Worm (Caenorhabditis elegans) whole organism, late embryonic: ENCODE data around the gene K10B3.1.

Experiments
- F13H6.1 ChIP-seq: sonication (generic microtip); optimal IDR thresholded peaks from 2 replicates; lab custom pipeline; 2016; ENCODE audit warnings: missing genetic modification characterization, missing compliant biosample characterization
- K02D7.2 ChIP-seq: sonication (generic microtip); optimal IDR thresholded peaks from 2 replicates; lab custom pipeline; 2017; ENCODE audit warnings: mild to moderate bottlenecking, missing genetic modification characterization, missing compliant biosample characterization
- Y22D7AL.16 ChIP-seq: sonication (generic microtip); optimal IDR thresholded peaks from 2 replicates; lab custom pipeline; 2016; ENCODE audit warnings: missing genetic modification characterization, missing compliant biosample characterization
- ahr-1 ChIP-seq: sonication (generic microtip); optimal IDR thresholded peaks from 2 replicates; lab custom pipeline; 2016; ENCODE audit warnings: missing genetic modification characterization, missing compliant biosample characterization
- ama-1 ChIP-seq: fragments of 150-350 bp; optimal IDR thresholded peaks from 2 replicates; lab custom pipeline; 2014
- ceh-14 ChIP-seq: sonication (generic microtip); optimal IDR thresholded peaks from 2 replicates; lab custom pipeline; 2016; ENCODE audit warnings: missing genotype, missing genetic modification characterization, missing compliant biosample characterization
- ceh-18 ChIP-seq: sonication (generic microtip); optimal IDR thresholded peaks from 2 replicates; lab custom pipeline; 2016; ENCODE audit warnings: missing genetic modification characterization, missing compliant biosample characterization
- ceh-2 ChIP-seq: sonication (generic microtip); optimal IDR thresholded peaks from 2 replicates; lab custom pipeline; 2016; ENCODE audit warnings: missing genotype, missing genetic modification characterization, missing compliant biosample characterization
- ceh-22 ChIP-seq: sonication (generic microtip); optimal IDR thresholded peaks from 2 replicates; lab custom pipeline; 2017; ENCODE audit warnings: missing biosample characterization, missing genetic modification characterization
- ceh-24 ChIP-seq: sonication (generic microtip); optimal IDR thresholded peaks from 2 replicates; lab custom pipeline; 2016; ENCODE audit warnings: mild to moderate bottlenecking, missing genetic modification characterization, missing compliant biosample characterization
- ceh-30 ChIP-seq: fragments of 150-350 bp; optimal IDR thresholded peaks from 2 replicates; lab custom pipeline; 2014; ENCODE audit warnings: missing biosample characterization, missing genetic modification characterization
- ceh-31 ChIP-seq: sonication (generic microtip); optimal IDR thresholded peaks from 2 replicates; lab custom pipeline; 2016; ENCODE audit warnings: missing genetic modification characterization, missing compliant biosample characterization
- ceh-34 ChIP-seq: sonication (generic microtip); optimal IDR thresholded peaks from 2 replicates; lab custom pipeline; 2016; ENCODE audit warnings: mild to moderate bottlenecking, missing genetic modification characterization, missing compliant biosample characterization
- ceh-45 ChIP-seq: fragments of 200-800 bp; sonication (Bioruptor generic); IDR thresholded peaks from 2 replicates; pipeline ENCODE4 v1.3.6; 2022; ENCODE audit warnings: missing genetic modification reagents, missing genetic modification characterization, missing compliant biosample characterization
- ceh-48 ChIP-seq: sonication (generic microtip); optimal IDR thresholded peaks from 2 replicates; lab custom pipeline; 2016; ENCODE audit warnings: missing genetic modification characterization, inconsistent platforms, missing compliant biosample characterization
- ceh-6 ChIP-seq: fragments of 200-800 bp; sonication (Bioruptor generic); optimal IDR thresholded peaks from 2 replicates; lab custom pipeline; 2018; ENCODE audit warnings: mild to moderate bottlenecking, missing genetic modification characterization, missing compliant biosample characterization
- ceh-9 ChIP-seq: sonication (generic microtip); optimal IDR thresholded peaks from 2 replicates; lab custom pipeline; 2016; ENCODE audit warnings: mild to moderate bottlenecking, missing genetic modification characterization, inconsistent platforms, missing compliant biosample characterization
- dve-1 ChIP-seq: sonication (generic microtip); optimal IDR thresholded peaks from 2 replicates; lab custom pipeline; 2017; ENCODE audit warnings: antibody characterized with exemption, mild to moderate bottlenecking, missing genetic modification characterization, missing compliant biosample characterization
- elt-2 ChIP-seq: sonication (generic microtip); optimal IDR thresholded peaks from 2 replicates; lab custom pipeline; 2016; ENCODE audit warnings: missing genetic modification reagents, missing genetic modification characterization, missing compliant biosample characterization
- elt-4 ChIP-seq: sonication (generic microtip); optimal IDR thresholded peaks from 2 replicates; lab custom pipeline; 2016; ENCODE audit warnings: missing genetic modification characterization, missing compliant biosample characterization
- ets-4 ChIP-seq: sonication (generic microtip); optimal IDR thresholded peaks from 2 replicates; lab custom pipeline; 2016; ENCODE audit warnings: missing genetic modification characterization, missing compliant biosample characterization
- eyg-1 ChIP-seq: sonication (generic microtip); optimal IDR thresholded peaks from 2 replicates; lab custom pipeline; 2016; ENCODE audit warnings: missing genotype, missing genetic modification characterization, missing compliant biosample characterization
- fax-1 ChIP-seq: sonication (generic microtip); optimal IDR thresholded peaks from 2 replicates; lab custom pipeline; 2016; ENCODE audit warnings: missing genotype, missing genetic modification characterization, missing compliant biosample characterization
- fkh-10 ChIP-seq: fragments of 150-350 bp; optimal IDR thresholded peaks from 2 replicates; lab custom pipeline; 2014; ENCODE audit warnings: missing biosample characterization, missing genetic modification reagents, missing genetic modification characterization
- gmeb-2 ChIP-seq: sonication (generic microtip); optimal IDR thresholded peaks from 2 replicates; lab custom pipeline; 2016; ENCODE audit warnings: missing genetic modification characterization, inconsistent platforms, missing compliant biosample characterization
- hlh-30 ChIP-seq: sonication (generic microtip); optimal IDR thresholded peaks from 2 replicates; lab custom pipeline; 2017; ENCODE audit warnings: antibody characterized with exemption, missing genetic modification characterization, missing compliant biosample characterization; ENCODE audit not compliant: insufficient read depth
- hlh-6 ChIP-seq: sonication (generic microtip); optimal IDR thresholded peaks from 2 replicates; lab custom pipeline; 2016; ENCODE audit warnings: missing genotype, missing genetic modification characterization, missing compliant biosample characterization
- madf-2 ChIP-seq: sonication (generic microtip); optimal IDR thresholded peaks from 2 replicates; lab custom pipeline; 2017; ENCODE audit warnings: missing genetic modification characterization, missing compliant biosample characterization
- mec-3 ChIP-seq: sonication (generic microtip); optimal IDR thresholded peaks from 2 replicates; lab custom pipeline; 2016; ENCODE audit warnings: borderline replicate concordance, missing genetic modification characterization, missing compliant biosample characterization
- nfya-1 ChIP-seq: sonication (generic microtip); optimal IDR thresholded peaks from 2 replicates; lab custom pipeline; 2017; ENCODE audit warnings: missing genetic modification characterization, mild to moderate bottlenecking, missing compliant biosample characterization, antibody characterized with exemption, moderate library complexity
- nhr-11 ChIP-seq: fragments of 150-350 bp; optimal IDR thresholded peaks from 2 replicates; lab custom pipeline; 2014; ENCODE audit warnings: missing biosample characterization, missing genetic modification characterization
- odd-2 ChIP-seq: sonication (generic microtip); optimal IDR thresholded peaks from 2 replicates; lab custom pipeline; 2017; ENCODE audit warnings: antibody characterized with exemption, mild to moderate bottlenecking, missing genetic modification characterization, missing compliant biosample characterization
- pag-3 ChIP-seq: sonication (generic microtip); optimal IDR thresholded peaks from 2 replicates; lab custom pipeline; 2016; ENCODE audit warnings: missing compliant biosample characterization, missing genetic modification characterization, borderline replicate concordance
- pat-9 ChIP-seq: fragments of 200-800 bp; sonication (Bioruptor generic); optimal IDR thresholded peaks from 2 replicates; lab custom pipeline; 2018; ENCODE audit warnings: mild to moderate bottlenecking, missing genetic modification characterization, moderate library complexity, missing compliant biosample characterization
- pax-1 ChIP-seq: fragments of 150-350 bp; optimal IDR thresholded peaks from 2 replicates; lab custom pipeline; 2014; ENCODE audit warnings: missing biosample characterization, missing genetic modification characterization
- pha-2 ChIP-seq: sonication (generic microtip); optimal IDR thresholded peaks from 2 replicates; lab custom pipeline; 2017; ENCODE audit warnings: mild to moderate bottlenecking, missing genetic modification characterization, missing compliant biosample characterization
- pha-4 ChIP-seq: fragments of 150-350 bp; optimal IDR thresholded peaks from 2 replicates; lab custom pipeline; 2018; ENCODE audit warnings: missing biosample characterization, missing genetic modification reagents, missing genetic modification characterization
- pqm-1 ChIP-seq: sonication (generic microtip); optimal IDR thresholded peaks from 2 replicates; lab custom pipeline; 2016; ENCODE audit warnings: missing genetic modification characterization, missing compliant biosample characterization
- pros-1 ChIP-seq: fragments of 150-350 bp; optimal IDR thresholded peaks from 2 replicates; lab custom pipeline; 2014; ENCODE audit warnings: missing biosample characterization, missing genetic modification reagents, missing genetic modification characterization
- ref-2 ChIP-seq: sonication (generic microtip); optimal IDR thresholded peaks from 2 replicates; lab custom pipeline; 2016; ENCODE audit warnings: missing genetic modification characterization, missing compliant biosample characterization
- sdc-2 ChIP-seq: sonication (generic microtip); optimal IDR thresholded peaks from 2 replicates; lab custom pipeline; 2016; ENCODE audit warnings: missing genotype, missing genetic modification characterization, missing compliant biosample characterization
- sox-4 ChIP-seq: sonication (generic microtip); optimal IDR thresholded peaks from 2 replicates; lab custom pipeline; 2017; ENCODE audit warnings: mild to moderate bottlenecking, missing genetic modification characterization, inconsistent platforms, missing compliant biosample characterization
- tbx-2 ChIP-seq: sonication (generic microtip); optimal IDR thresholded peaks from 2 replicates; lab custom pipeline; 2016; ENCODE audit warnings: missing genetic modification characterization, missing compliant biosample characterization
- ttx-3 ChIP-seq: sonication (generic microtip); optimal IDR thresholded peaks from 2 replicates; lab custom pipeline; 2016; ENCODE audit warnings: missing genetic modification reagents, missing genetic modification characterization, missing compliant biosample characterization
- unc-3 ChIP-seq, 2 experiments: fragments of 200-800 bp in 1 of 2; sonication (Bioruptor generic) in 1 of 2; sonication (generic microtip) in 1 of 2; conservative IDR thresholded peaks in 1 of 2; optimal IDR thresholded peaks in 1 of 2; 2 replicates each; pipeline versions ENCODE4 v1.3.6 to Lab custom; 2016 to 2022; ENCODE audit warnings: missing compliant biosample characterization in 2 of 2, missing genetic modification characterization in 2 of 2, missing genetic modification reagents in 1 of 2
- unc-42 ChIP-seq: sonication (generic microtip); optimal IDR thresholded peaks from 2 replicates; lab custom pipeline; 2016; ENCODE audit warnings: missing genotype, missing genetic modification characterization, missing compliant biosample characterization
- unc-86 ChIP-seq: sonication (generic microtip); optimal IDR thresholded peaks from 2 replicates; lab custom pipeline; 2016; ENCODE audit warnings: missing genetic modification characterization, missing compliant biosample characterization
- zip-5 ChIP-seq: sonication (generic microtip); optimal IDR thresholded peaks from 2 replicates; lab custom pipeline; 2016; ENCODE audit warnings: missing genetic modification characterization, missing compliant biosample characterization
- ztf-16 ChIP-seq: sonication (generic microtip); optimal IDR thresholded peaks from 2 replicates; lab custom pipeline; 2017; ENCODE audit warnings: missing genetic modification characterization, missing compliant biosample characterization

Gene K10B3.1

DNA sequence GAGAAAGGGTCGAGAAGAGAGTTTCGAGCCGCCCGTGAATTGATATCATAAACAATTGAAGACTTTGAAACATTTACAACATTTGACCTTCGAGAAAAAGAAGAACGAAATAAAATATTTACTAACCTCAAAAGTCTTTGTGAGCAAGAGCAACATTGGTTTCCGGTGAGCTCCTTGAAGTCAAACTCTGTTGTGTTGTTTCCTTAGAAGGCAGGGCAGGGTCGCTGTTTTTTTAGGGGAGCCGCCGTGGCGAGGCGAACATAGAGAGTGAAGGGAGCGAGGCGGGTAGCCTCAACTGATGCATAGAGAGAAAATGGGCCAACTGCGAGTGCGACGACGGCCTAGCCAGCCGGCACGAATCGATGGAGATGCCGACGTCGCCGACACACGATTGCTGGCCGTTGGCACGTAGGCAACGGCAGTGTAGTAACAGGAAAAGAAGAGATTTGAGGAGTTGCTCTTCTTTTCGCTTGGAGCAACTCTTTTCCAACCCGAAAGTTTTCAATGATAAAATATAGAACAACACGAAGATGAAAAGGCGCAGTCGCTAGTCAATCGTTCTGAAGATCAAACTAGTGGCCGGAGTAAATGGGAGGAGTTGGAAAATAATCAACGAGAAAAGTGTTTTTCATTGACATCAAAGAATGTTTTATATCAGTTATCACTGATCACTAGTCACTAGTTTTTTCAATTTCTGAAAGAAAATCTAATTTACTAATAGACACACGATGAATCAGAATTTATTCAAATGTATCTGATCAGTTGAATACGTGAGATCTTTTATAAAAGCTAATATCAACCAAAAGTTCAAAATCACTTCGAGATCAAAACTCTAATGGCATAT lies 19.0 kb upstream of the K10B3.1 start, which contains the start of gene mai-1:
Gene mai-1 (minus strand): TSS at position 557 of the 844 bp plus-strand sequence.
- peak; percentile 4 for TF ChIP-seq pat-9 (tag; lab: Kevin White, UChicago)
- TF ChIP-seq ztf-16 (tag; lab: Kevin White, UChicago), result no peak
- no peak for TF ChIP-seq ceh-14 (tag; lab: Kevin White, UChicago)
- no peak for TF ChIP-seq ceh-45
- no peak for TF ChIP-seq Y22D7AL.16 (tag; lab: Kevin White, UChicago)
- no peak for TF ChIP-seq unc-3 (GFP tag; conservative IDR thresholded peaks at IDR 0.05; lab: Robert Waterston, UW)
- no peak for TF ChIP-seq unc-3 (tag; optimal IDR thresholded peaks at IDR 0.05; lab: Kevin White, UChicago)
- TF ChIP-seq elt-2 (tag; lab: Kevin White, UChicago), result no peak
- TF ChIP-seq nhr-11 (tag; lab: Kevin White, UChicago), result no peak
- no peak for TF ChIP-seq pax-1 (tag; lab: Kevin White, UChicago)
- no peak for TF ChIP-seq sdc-2 (tag; lab: Kevin White, UChicago)
- no peak for TF ChIP-seq gmeb-2 (tag; lab: Kevin White, UChicago)
- no peak for TF ChIP-seq dve-1 (tag; lab: Kevin White, UChicago)
- no peak for TF ChIP-seq ceh-30 (tag; lab: Kevin White, UChicago)
- no peak for TF ChIP-seq pros-1 (tag; lab: Kevin White, UChicago)
- TF ChIP-seq pha-4, result no peak
- TF ChIP-seq ref-2 (tag; lab: Kevin White, UChicago), result peak; percentile 24
- TF ChIP-seq mec-3, result no peak
- no peak for TF ChIP-seq fkh-10 (GFP tag; lab: Kevin White, UChicago)
- TF ChIP-seq ceh-22 (tag; lab: Kevin White, UChicago), result no peak
- TF ChIP-seq sox-4 (tag; lab: Kevin White, UChicago), result no peak
- no peak for TF ChIP-seq madf-2
- no peak for TF ChIP-seq hlh-6 (tag; lab: Kevin White, UChicago)
- no peak for TF ChIP-seq ets-4
- no peak for TF ChIP-seq ceh-6 (GFP tag; lab: Kevin White, UChicago)
- peak; percentile 83 for TF ChIP-seq ceh-18 (tag; lab: Kevin White, UChicago)
- TF ChIP-seq ceh-9 (tag; lab: Kevin White, UChicago), result no peak
- TF ChIP-seq pha-2, result no peak
- no peak for TF ChIP-seq unc-42
- no peak for TF ChIP-seq ama-1 (lab: Kevin White, UChicago)
- no peak for TF ChIP-seq hlh-30 (tag; lab: Kevin White, UChicago)
- TF ChIP-seq ceh-24 (tag; lab: Kevin White, UChicago), result no peak
- TF ChIP-seq ceh-2 (tag; lab: Kevin White, UChicago), result no peak
- TF ChIP-seq K02D7.2 (tag; lab: Kevin White, UChicago), result no peak
- no peak for TF ChIP-seq unc-86 (tag; lab: Kevin White, UChicago)
- TF ChIP-seq eyg-1 (tag; lab: Kevin White, UChicago), result no peak
- TF ChIP-seq ahr-1 (tag; lab: Kevin White, UChicago), result no peak
- peak; percentile 74 for TF ChIP-seq ceh-31 (tag; lab: Kevin White, UChicago)
- TF ChIP-seq pqm-1, result no peak
- TF ChIP-seq tbx-2, result peak; percentile 67
- TF ChIP-seq odd-2 (tag; lab: Kevin White, UChicago), result no peak
- peak; percentile 30 for TF ChIP-seq ceh-34
- TF ChIP-seq ttx-3 (tag; lab: Kevin White, UChicago), result no peak
- no peak for TF ChIP-seq pag-3 (tag; lab: Kevin White, UChicago)
- no peak for TF ChIP-seq elt-4
- TF ChIP-seq ceh-48 (tag; lab: Kevin White, UChicago), result no peak
- TF ChIP-seq zip-5 (tag; lab: Kevin White, UChicago), result no peak
- TF ChIP-seq fax-1 (tag; lab: Kevin White, UChicago), result no peak
- no peak for TF ChIP-seq F13H6.1 (tag; lab: Kevin White, UChicago)
- peak; percentile 51 for TF ChIP-seq nfya-1 (tag; lab: Kevin White, UChicago)
